Fruit fly (Drosophila melanogaster) whole organism, embryonic: ENCODE results near the gene CG13829.

Experiments
- Atf3 ChIP-seq: fragments of 200-800 bp; sonication (Bioruptor generic); optimal IDR thresholded peaks from 3 replicates; lab custom pipeline; 2016; ENCODE audit warnings: missing biosample characterization, missing genetic modification characterization
- BtbVII ChIP-seq: fragments of 200-800 bp; sonication (Bioruptor generic); optimal IDR thresholded peaks from 3 replicates; lab custom pipeline; 2017; ENCODE audit warnings: missing biosample characterization, mild to moderate bottlenecking, missing genetic modification characterization
- CG10209 ChIP-seq: fragments of 200-800 bp; sonication (Bioruptor generic); optimal IDR thresholded peaks from 3 replicates; lab custom pipeline; 2017; ENCODE audit warnings: missing biosample characterization, mild to moderate bottlenecking, missing genetic modification characterization, missing genetic modification reagents
- CG10462 ChIP-seq: fragments of 200-800 bp; sonication (Bioruptor generic); optimal IDR thresholded peaks from 2 replicates; lab custom pipeline; 2016; ENCODE audit warnings: missing biosample characterization, missing genetic modification characterization
- CG10543 ChIP-seq: fragments of 200-800 bp; sonication (Bioruptor generic); optimal IDR thresholded peaks from 3 replicates; lab custom pipeline; 2017; ENCODE audit warnings: missing biosample characterization, mild to moderate bottlenecking, missing genetic modification characterization, moderate library complexity
- CG11093 ChIP-seq: fragments of 200-800 bp; sonication (Bioruptor generic); IDR thresholded peaks from 3 replicates; pipeline ENCODE4 v1.3.6; 2022; ENCODE audit warnings: missing biosample characterization, missing genetic modification characterization
- CG12071 ChIP-seq: fragments of 200-800 bp; sonication (Bioruptor generic); optimal IDR thresholded peaks from 3 replicates; lab custom pipeline; 2018; ENCODE audit warnings: missing biosample characterization, mild to moderate bottlenecking, missing genetic modification characterization
- CG12299 ChIP-seq: fragments of 200-800 bp; sonication (Bioruptor generic); optimal IDR thresholded peaks from 2 replicates; lab custom pipeline; 2018; ENCODE audit warnings: missing biosample characterization, mild to moderate bottlenecking, missing genetic modification characterization
- CG12659 ChIP-seq: fragments of 200-800 bp; sonication (Bioruptor generic); optimal IDR thresholded peaks from 3 replicates; lab custom pipeline; 2017; ENCODE audit warnings: mild to moderate bottlenecking, missing biosample characterization, missing genetic modification reagents, missing genetic modification characterization
- CG15514 ChIP-seq: fragments of 200-800 bp; sonication (Bioruptor generic); optimal IDR thresholded peaks from 3 replicates; lab custom pipeline; 2017; ENCODE audit warnings: missing biosample characterization, missing genetic modification characterization, mild to moderate bottlenecking, moderate library complexity, missing genetic modification reagents
- CG16815 ChIP-seq: fragments of 200-800 bp; sonication (Bioruptor generic); optimal IDR thresholded peaks from 3 replicates; lab custom pipeline; 2017; ENCODE audit warnings: missing biosample characterization, mild to moderate bottlenecking, missing genetic modification characterization
- CG1792 ChIP-seq: fragments of 200-800 bp; sonication (Bioruptor generic); optimal IDR thresholded peaks from 2 replicates; lab custom pipeline; 2016; ENCODE audit warnings: missing biosample characterization, missing genetic modification characterization
- CG18262 ChIP-seq: fragments of 200-800 bp; optimal IDR thresholded peaks from 3 replicates; lab custom pipeline; 2019; ENCODE audit warnings: missing biosample characterization, mild to moderate bottlenecking, missing genetic modification characterization, moderate library complexity
- CG30020 ChIP-seq: fragments of 200-800 bp; optimal IDR thresholded peaks from 2 replicates; lab custom pipeline; 2019; ENCODE audit warnings: missing biosample characterization, mild to moderate bottlenecking, missing genetic modification characterization, moderate library complexity
- CG4820 ChIP-seq: fragments of 200-800 bp; sonication (Bioruptor generic); optimal IDR thresholded peaks from 3 replicates; lab custom pipeline; 2016; ENCODE audit warnings: missing biosample characterization, missing genetic modification characterization
- CG7357 ChIP-seq: fragments of 200-800 bp; sonication (Bioruptor generic); IDR thresholded peaks from 3 replicates; pipeline ENCODE4 v1.3.6; 2022; ENCODE audit warnings: missing biosample characterization, missing genetic modification characterization
- CG8089 ChIP-seq: fragments of 200-800 bp; sonication (Bioruptor generic); optimal IDR thresholded peaks from 3 replicates; lab custom pipeline; 2016; ENCODE audit warnings: missing biosample characterization, missing genetic modification characterization
- CG8924 ChIP-seq: fragments of 200-800 bp; optimal IDR thresholded peaks from 3 replicates; lab custom pipeline; 2019; ENCODE audit warnings: missing biosample characterization, mild to moderate bottlenecking, missing genetic modification characterization, moderate library complexity
- CG9437 ChIP-seq: fragments of 200-800 bp; sonication (Bioruptor generic); optimal IDR thresholded peaks from 2 replicates; lab custom pipeline; 2018; ENCODE audit warnings: missing biosample characterization, mild to moderate bottlenecking, missing genetic modification characterization
- ERR ChIP-seq: fragments of 200-800 bp; sonication (Bioruptor generic); optimal IDR thresholded peaks from 2 replicates; lab custom pipeline; 2016; ENCODE audit warnings: missing biosample characterization, missing genetic modification characterization
- Ets65A ChIP-seq: fragments of 200-800 bp; sonication (Bioruptor generic); peaks from one replicate; lab custom pipeline; 2016; ENCODE audit warnings: missing biosample characterization, missing genetic modification characterization
- Gsc ChIP-seq: fragments of 200-800 bp; sonication (Bioruptor generic); IDR thresholded peaks from 2 replicates; pipeline ENCODE4 v1.3.6; 2022; ENCODE audit warnings: missing biosample characterization, missing genetic modification characterization
- Hr3 ChIP-seq: fragments of 200-800 bp; sonication (Bioruptor generic); optimal IDR thresholded peaks from 3 replicates; lab custom pipeline; 2016; ENCODE audit warnings: missing biosample characterization, missing genetic modification characterization
- Lhr ChIP-seq: fragments of 200-800 bp; sonication (Bioruptor generic); optimal IDR thresholded peaks from 3 replicates; lab custom pipeline; 2017; ENCODE audit warnings: mild to moderate bottlenecking, missing biosample characterization, missing genetic modification reagents, missing genetic modification characterization
- MESR4 ChIP-seq: fragments of 200-800 bp; sonication (Bioruptor generic); optimal IDR thresholded peaks from 2 replicates; lab custom pipeline; 2018; ENCODE audit warnings: missing biosample characterization, mild to moderate bottlenecking, missing genetic modification characterization, moderate library complexity
- Myb ChIP-seq: fragments of 200-800 bp; sonication (Bioruptor generic); optimal IDR thresholded peaks from 2 replicates; lab custom pipeline; 2016; ENCODE audit warnings: missing biosample characterization, missing genetic modification characterization
- Optix ChIP-seq: fragments of 200-800 bp; sonication (Bioruptor generic); IDR thresholded peaks from 3 replicates; pipeline ENCODE4 v1.3.6; 2022; ENCODE audit warnings: missing biosample characterization, missing genetic modification characterization
- PHDP ChIP-seq: fragments of 200-800 bp; sonication (Bioruptor generic); optimal IDR thresholded peaks from 3 replicates; lab custom pipeline; 2018; ENCODE audit warnings: missing biosample characterization, mild to moderate bottlenecking, missing genetic modification characterization, moderate library complexity
- Sox102F ChIP-seq: fragments of 200-800 bp; sonication (Bioruptor generic); optimal IDR thresholded peaks from 2 replicates; lab custom pipeline; 2018; ENCODE audit warnings: missing biosample characterization, mild to moderate bottlenecking, missing genetic modification characterization, moderate library complexity
- Sry-δ ChIP-seq: fragments of 200-800 bp; sonication (Bioruptor generic); optimal IDR thresholded peaks from 2 replicates; lab custom pipeline; 2016; ENCODE audit warnings: missing biosample characterization, missing genetic modification characterization
- az2 ChIP-seq: fragments of 200-800 bp; sonication (Bioruptor generic); optimal IDR thresholded peaks from 3 replicates; lab custom pipeline; 2016; ENCODE audit warnings: missing biosample characterization, missing genetic modification characterization
- btn ChIP-seq: fragments of 200-800 bp; sonication (Bioruptor generic); optimal IDR thresholded peaks from 2 replicates; lab custom pipeline; 2016; ENCODE audit warnings: missing biosample characterization, missing genetic modification characterization
- chn ChIP-seq: fragments of 200-800 bp; sonication (Bioruptor generic); optimal IDR thresholded peaks from 2 replicates; lab custom pipeline; 2016; ENCODE audit warnings: missing biosample characterization, missing genetic modification characterization
- ems ChIP-seq: fragments of 200-800 bp; sonication (Bioruptor generic); optimal IDR thresholded peaks from 3 replicates; lab custom pipeline; 2016; ENCODE audit warnings: missing biosample characterization, missing genetic modification characterization
- esg ChIP-seq: fragments of 200-800 bp; sonication (Bioruptor generic); conservative IDR thresholded peaks from 2 replicates; pipeline ENCODE4 v1.3.6; 2022; ENCODE audit warnings: missing biosample characterization, missing genetic modification characterization
- fd96Cb ChIP-seq: fragments of 200-800 bp; sonication (Bioruptor generic); optimal IDR thresholded peaks from 2 replicates; lab custom pipeline; 2018; ENCODE audit warnings: missing biosample characterization, mild to moderate bottlenecking, missing genetic modification characterization, moderate library complexity
- fru ChIP-seq: fragments of >200 bp; optimal IDR thresholded peaks from 2 replicates; lab custom pipeline; 2017
- ftz-f1 ChIP-seq: fragments of 200-800 bp; sonication (Bioruptor generic); optimal IDR thresholded peaks from 2 replicates; lab custom pipeline; 2016; ENCODE audit warnings: missing biosample characterization, missing genetic modification characterization
- gsb-n ChIP-seq: fragments of 200-800 bp; sonication (Bioruptor generic); optimal IDR thresholded peaks from 3 replicates; lab custom pipeline; 2018; ENCODE audit warnings: missing biosample characterization, mild to moderate bottlenecking, missing genetic modification characterization
- gt ChIP-seq: fragments of 200-800 bp; sonication (Bioruptor generic); IDR thresholded peaks from 2 replicates; pipeline ENCODE4 v1.3.6; 2022; ENCODE audit warnings: missing biosample characterization, missing genetic modification characterization
- hb ChIP-seq: fragments of 200-800 bp; sonication (Bioruptor generic); IDR thresholded peaks from 3 replicates; pipeline ENCODE4 v1.3.6; 2022; ENCODE audit warnings: missing biosample characterization, missing genetic modification characterization; ENCODE audit not compliant: partially characterized antibody
- hbn ChIP-seq: fragments of 200-800 bp; sonication (Bioruptor generic); IDR thresholded peaks from 2 replicates; pipeline ENCODE4 v1.3.6; 2022; ENCODE audit warnings: missing biosample characterization, missing genetic modification characterization; ENCODE audit not compliant: partially characterized antibody
- lilli ChIP-seq: fragments of 200-800 bp; sonication (Bioruptor generic); optimal IDR thresholded peaks from 3 replicates; lab custom pipeline; 2016; ENCODE audit warnings: missing biosample characterization, missing genetic modification characterization
- nau ChIP-seq: fragments of 200-800 bp; sonication (Bioruptor generic); optimal IDR thresholded peaks from 3 replicates; lab custom pipeline; 2017; ENCODE audit warnings: missing biosample characterization, mild to moderate bottlenecking, missing genetic modification characterization, missing genetic modification reagents
- nmo ChIP-seq: fragments of 200-800 bp; sonication (Bioruptor generic); optimal IDR thresholded peaks from 2 replicates; lab custom pipeline; 2018; ENCODE audit warnings: missing biosample characterization, mild to moderate bottlenecking, missing genetic modification characterization, moderate library complexity
- pnt ChIP-seq: fragments of 200-800 bp; sonication (Bioruptor generic); optimal IDR thresholded peaks from 3 replicates; lab custom pipeline; 2016; ENCODE audit warnings: missing biosample characterization, missing genetic modification characterization
- slp2 ChIP-seq: fragments of 200-800 bp; sonication (Bioruptor generic); optimal IDR thresholded peaks from 2 replicates; lab custom pipeline; 2016; ENCODE audit warnings: missing biosample characterization, missing genetic modification characterization
- sob ChIP-seq: fragments of 200-800 bp; sonication (Bioruptor generic); IDR thresholded peaks from 2 replicates; pipeline ENCODE4 v1.3.6; 2022; ENCODE audit warnings: missing biosample characterization, missing genetic modification characterization
- tgo ChIP-seq: fragments of 200-800 bp; sonication (Bioruptor generic); IDR thresholded peaks from 3 replicates; pipeline ENCODE4 v1.3.6; 2022; ENCODE audit warnings: missing biosample characterization, missing genetic modification characterization
- tin ChIP-seq: fragments of 200-800 bp; sonication (Bioruptor generic); optimal IDR thresholded peaks from 3 replicates; lab custom pipeline; 2016; ENCODE audit warnings: missing biosample characterization, missing genetic modification characterization
- ttk ChIP-seq: fragments of 200-800 bp; sonication (Bioruptor generic); IDR thresholded peaks from 2 replicates; pipeline ENCODE4 v2.1.2; 2022; ENCODE audit warnings: missing biosample characterization, missing genetic modification characterization
- zen2 ChIP-seq: fragments of 200-800 bp; sonication (Bioruptor generic); IDR thresholded peaks from 3 replicates; pipeline ENCODE4 v1.3.6; 2022; ENCODE audit warnings: missing biosample characterization, missing genetic modification characterization; ENCODE audit not compliant: partially characterized antibody
- zf30C ChIP-seq: fragments of 200-800 bp; sonication (Bioruptor generic); optimal IDR thresholded peaks from 3 replicates; lab custom pipeline; 2018; ENCODE audit warnings: missing biosample characterization, mild to moderate bottlenecking, missing genetic modification characterization

Gene CG13829

dm6 chr3R:23174739-23175138, 13.6 kb upstream of the CG13829 start (continued):
- TF ChIP-seq hbn (GFP tag; lab: Robert Waterston, UW): no peak
- TF ChIP-seq Ets65A (GFP tag; lab: Kevin White, UChicago): peak; percentile 53
- no peak for TF ChIP-seq CG15514 (GFP tag; lab: Kevin White, UChicago)
- peak; percentile 56 for TF ChIP-seq esg (GFP tag; lab: Robert Waterston, UW)
- TF ChIP-seq ems: no peak
- no peak for TF ChIP-seq tgo
- peak; percentile 2 for TF ChIP-seq CG18262 (tag; lab: Kevin White, UChicago)
- TF ChIP-seq Atf3: no peak
- TF ChIP-seq btn (GFP tag; lab: Kevin White, UChicago): no peak
- peak; percentile 74 for TF ChIP-seq nmo (GFP tag; lab: Kevin White, UChicago)
- TF ChIP-seq tin: no peak
- TF ChIP-seq CG11093 (GFP tag; lab: Robert Waterston, UW): no peak
- TF ChIP-seq chn (GFP tag; lab: Kevin White, UChicago): no peak
- TF ChIP-seq pnt: no peak
- no peak for TF ChIP-seq CG16815 (GFP tag; lab: Kevin White, UChicago)
- TF ChIP-seq gt (GFP tag; lab: Robert Waterston, UW): no peak
- no peak for TF ChIP-seq hb (GFP tag; lab: Robert Waterston, UW)
- TF ChIP-seq CG10543 (GFP tag; lab: Kevin White, UChicago): no peak
- TF ChIP-seq CG10462 (GFP tag; lab: Kevin White, UChicago): no peak
- TF ChIP-seq CG8924 (tag; lab: Kevin White, UChicago): no peak
- TF ChIP-seq ttk (GFP tag; lab: Robert Waterston, UW): no peak
- no peak for TF ChIP-seq CG30020 (tag; lab: Kevin White, UChicago)
- TF ChIP-seq CG4820 (GFP tag; lab: Kevin White, UChicago): no peak
- TF ChIP-seq az2 (GFP tag; lab: Kevin White, UChicago): peak; percentile 49
- TF ChIP-seq Gsc (GFP tag; lab: Robert Waterston, UW): no peak
- TF ChIP-seq sob (GFP tag; lab: Robert Waterston, UW): no peak
- TF ChIP-seq fd96Cb (tag; lab: Kevin White, UChicago): peak; percentile 75
- no peak for TF ChIP-seq zf30C (GFP tag; lab: Kevin White, UChicago)
- TF ChIP-seq CG8089 (GFP tag; lab: Kevin White, UChicago): no peak
- TF ChIP-seq Hr3 (GFP tag; lab: Kevin White, UChicago): peak; percentile 37
- peak; percentile 14 for TF ChIP-seq lilli (GFP tag; lab: Kevin White, UChicago)
- peak; percentile 44 for TF ChIP-seq CG10209 (GFP tag; lab: Kevin White, UChicago)
- peak; percentile 23 for TF ChIP-seq CG12659 (GFP tag; lab: Kevin White, UChicago)
- no peak for TF ChIP-seq nau (GFP tag; lab: Kevin White, UChicago)
- no peak for TF ChIP-seq Myb (GFP tag; lab: Kevin White, UChicago)
- TF ChIP-seq Sry-δ (GFP tag; lab: Kevin White, UChicago): no peak
- TF ChIP-seq CG7357: no peak
- peak; percentile 80 for TF ChIP-seq Sox102F (GFP tag; lab: Kevin White, UChicago)
- no peak for TF ChIP-seq ftz-f1 (GFP tag; lab: Kevin White, UChicago)
- TF ChIP-seq PHDP: peak; percentile 59
- no peak for TF ChIP-seq CG1792 (GFP tag; lab: Kevin White, UChicago)
- no peak for TF ChIP-seq zen2 (GFP tag; lab: Robert Waterston, UW)
- TF ChIP-seq CG12299: no peak
- TF ChIP-seq gsb-n (tag; lab: Kevin White, UChicago): peak; percentile 19
- TF ChIP-seq CG12071 (GFP tag; lab: Kevin White, UChicago): peak; percentile 27
- TF ChIP-seq Lhr (GFP tag; lab: Kevin White, UChicago): peak; percentile 4
- no peak for TF ChIP-seq slp2 (GFP tag; lab: Kevin White, UChicago)
- no peak for TF ChIP-seq MESR4
- TF ChIP-seq Optix (GFP tag; lab: Robert Waterston, UW): no peak
- no peak for TF ChIP-seq fru (lab: Kevin White, UChicago)
- TF ChIP-seq ERR (GFP tag; lab: Kevin White, UChicago): no peak
- peak; percentile 18 for TF ChIP-seq CG9437 (GFP tag; lab: Kevin White, UChicago)
- no peak for TF ChIP-seq BtbVII
